Fruit fly (Drosophila melanogaster) whole organism, pupa: ENCODE measurements around the gene Creld.

Experiments used
- CG10348 ChIP-seq: fragments of 200-800 bp; sonication (Bioruptor generic); IDR thresholded peaks from 2 replicates; pipeline ENCODE4 v1.3.6; 2022; ENCODE audit warnings: missing biosample characterization, missing genetic modification characterization
- CG15710 ChIP-seq: fragments of 200-800 bp; sonication (Bioruptor generic); optimal IDR thresholded peaks from 2 replicates; lab custom pipeline; 2018; ENCODE audit warnings: missing biosample characterization, mild to moderate bottlenecking, missing genetic modification characterization, moderate library complexity
- CG4496 ChIP-seq: fragments of 200-800 bp; sonication (Bioruptor generic); IDR thresholded peaks from 3 replicates; pipeline ENCODE4 v1.3.6; 2022; ENCODE audit warnings: missing biosample characterization, missing genetic modification characterization
- D1 ChIP-seq: fragments of 200-800 bp; sonication (Bioruptor generic); optimal IDR thresholded peaks from 2 replicates; lab custom pipeline; 2018; ENCODE audit warnings: missing biosample characterization, mild to moderate bottlenecking, missing genetic modification characterization, moderate library complexity
- EcR ChIP-seq: fragments of 200-800 bp; sonication (Bioruptor generic); optimal IDR thresholded peaks from 3 replicates; lab custom pipeline; 2019; ENCODE audit warnings: missing biosample characterization, missing genetic modification characterization, mild to moderate bottlenecking, moderate library complexity, missing genetic modification reagents
- Ets98B ChIP-seq: fragments of 200-800 bp; sonication (Bioruptor generic); IDR thresholded peaks from 2 replicates; pipeline ENCODE4 v1.3.6; 2022; ENCODE audit warnings: missing biosample characterization, missing genetic modification characterization
- Pif1A ChIP-seq: fragments of 200-800 bp; sonication (Bioruptor generic); optimal IDR thresholded peaks from 3 replicates; lab custom pipeline; 2016; ENCODE audit warnings: missing biosample characterization, missing genetic modification characterization
- Pif1B ChIP-seq: fragments of 200-800 bp; sonication (Bioruptor generic); optimal IDR thresholded peaks from 3 replicates; lab custom pipeline; 2016; ENCODE audit warnings: missing biosample characterization, missing genetic modification characterization
- Snoo ChIP-seq: fragments of 200-800 bp; sonication (Bioruptor generic); optimal IDR thresholded peaks from 3 replicates; lab custom pipeline; 2017; ENCODE audit warnings: missing biosample characterization, mild to moderate bottlenecking, missing genetic modification characterization, inconsistent platforms
- gl ChIP-seq: fragments of 200-800 bp; sonication (Bioruptor generic); optimal IDR thresholded peaks from 2 replicates; lab custom pipeline; 2018; ENCODE audit warnings: missing biosample characterization, mild to moderate bottlenecking, missing genetic modification characterization
- rn ChIP-seq: fragments of 200-800 bp; sonication (Bioruptor generic); IDR thresholded peaks from 2 replicates; pipeline ENCODE4 v1.3.6; 2022; ENCODE audit warnings: missing biosample characterization, missing genetic modification characterization

dm6 chr2L:117750-118149 is 15.6 kb downstream of the Creld start:
- TF ChIP-seq Snoo (tag; lab: Kevin White, UChicago) (no peak), CG4496 (no peak), rn (GFP tag; lab: Robert Waterston, UW) (no peak), D1 (no peak), CG10348 (GFP tag; lab: Robert Waterston, UW) (no peak), Pif1A (GFP tag; lab: Kevin White, UChicago) (no peak), Pif1B (no peak), gl (tag; lab: Kevin White, UChicago) (no peak), Ets98B (GFP tag; lab: Robert Waterston, UW) (no peak), EcR (GFP tag; lab: Kevin White, UChicago) (no peak), CG15710 (no peak)
